Fruit fly (Drosophila melanogaster): ENCODE results near the gene CG10713.
A peak's percentile ranks its signal among the peaks of the same experiment; 100 is the strongest.

The CG10713 gene

DNA sequence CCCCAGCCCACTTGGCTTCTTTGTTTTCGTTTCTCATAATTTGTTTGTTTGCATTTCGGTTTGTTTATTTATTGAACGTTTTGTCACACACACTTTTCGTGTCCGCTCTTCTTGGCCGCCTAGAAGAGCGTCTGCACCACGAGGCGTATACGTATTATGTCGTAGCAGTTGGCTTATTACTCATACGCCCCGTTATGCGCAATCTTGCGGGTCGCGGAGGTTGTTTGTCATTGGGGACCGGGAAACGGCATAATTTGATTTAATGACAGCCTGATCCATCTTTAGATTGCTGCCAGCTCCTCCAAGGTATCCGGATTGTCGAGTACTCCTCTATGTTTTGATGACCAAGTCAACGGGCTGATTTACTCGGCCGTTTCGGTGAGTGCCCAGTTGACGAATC lies 14.8 kb downstream of the CG10713 start:
- TF ChIP-seq dmrt93B (GFP tag; optimal IDR thresholded peaks at IDR 0.05), result no peak
- no peak for TF ChIP-seq sv (GFP tag; optimal IDR thresholded peaks at IDR 0.05)
- no peak for TF ChIP-seq brk (GFP tag; optimal IDR thresholded peaks at IDR 0.05)
- no peak for TF ChIP-seq Dif (GFP tag; optimal IDR thresholded peaks at IDR 0.05; ENCODE audit: partially characterized antibody)
- no peak for TF ChIP-seq CG9705 (GFP tag; optimal IDR thresholded peaks at IDR 0.05)
- no peak for TF ChIP-seq Hr83 (GFP tag; optimal IDR thresholded peaks at IDR 0.05; ENCODE audit: poor library complexity, severe bottlenecking)
- TF ChIP-seq Sp1 (GFP tag; optimal IDR thresholded peaks at IDR 0.05), result no peak
- TF ChIP-seq usp (GFP tag; optimal IDR thresholded peaks at IDR 0.05), result no peak
- no peak for TF ChIP-seq Mio (GFP tag; optimal IDR thresholded peaks at IDR 0.05)
- no peak for TF ChIP-seq CG32264 (GFP tag; optimal IDR thresholded peaks at IDR 0.05)
- no peak for TF ChIP-seq Myc (optimal IDR thresholded peaks at IDR 0.05)
- TF ChIP-seq GATAd (GFP tag; optimal IDR thresholded peaks at IDR 0.05), result no peak
- TF ChIP-seq sage (GFP tag; optimal IDR thresholded peaks at IDR 0.05), result no peak
- TF ChIP-seq dl (GFP tag; optimal IDR thresholded peaks at IDR 0.05; ENCODE audit: insufficient read depth in 1 of 2, partially characterized antibody in 2 of 2), result no peak
- no peak for TF ChIP-seq Abd-B (GFP tag; optimal IDR thresholded peaks at IDR 0.05)
- no peak for TF ChIP-seq HLH106 (tag; optimal IDR thresholded peaks at IDR 0.05)

dm6 chr3L:13412886-13413224 lies 22.2 kb downstream of the CG10713 start:
- TF ChIP-seq dmrt93B (GFP tag; optimal IDR thresholded peaks at IDR 0.05), result no peak
- no peak for TF ChIP-seq N (GFP tag; optimal IDR thresholded peaks at IDR 0.05)
- no peak for TF ChIP-seq HLH106 (tag; optimal IDR thresholded peaks at IDR 0.05)
- TF ChIP-seq pan (optimal IDR thresholded peaks at IDR 0.05), result no peak
- TF ChIP-seq Jra (GFP tag; optimal IDR thresholded peaks at IDR 0.05), result no peak
- TF ChIP-seq Dif (GFP tag; optimal IDR thresholded peaks at IDR 0.05; ENCODE audit: partially characterized antibody), result no peak
- no peak for TF ChIP-seq dl (GFP tag; optimal IDR thresholded peaks at IDR 0.05; ENCODE audit: insufficient read depth in 1 of 2, partially characterized antibody in 2 of 2)
- TF ChIP-seq fru (GFP tag; optimal IDR thresholded peaks at IDR 0.05), result no peak
- TF ChIP-seq CrebA (GFP tag; optimal IDR thresholded peaks at IDR 0.05; ENCODE audit: borderline replicate concordance), result no peak
- no peak for TF ChIP-seq Hr83 (GFP tag; optimal IDR thresholded peaks at IDR 0.05; ENCODE audit: poor library complexity, severe bottlenecking)
- no peak for TF ChIP-seq GATAd (GFP tag; optimal IDR thresholded peaks at IDR 0.05)

DNA sequence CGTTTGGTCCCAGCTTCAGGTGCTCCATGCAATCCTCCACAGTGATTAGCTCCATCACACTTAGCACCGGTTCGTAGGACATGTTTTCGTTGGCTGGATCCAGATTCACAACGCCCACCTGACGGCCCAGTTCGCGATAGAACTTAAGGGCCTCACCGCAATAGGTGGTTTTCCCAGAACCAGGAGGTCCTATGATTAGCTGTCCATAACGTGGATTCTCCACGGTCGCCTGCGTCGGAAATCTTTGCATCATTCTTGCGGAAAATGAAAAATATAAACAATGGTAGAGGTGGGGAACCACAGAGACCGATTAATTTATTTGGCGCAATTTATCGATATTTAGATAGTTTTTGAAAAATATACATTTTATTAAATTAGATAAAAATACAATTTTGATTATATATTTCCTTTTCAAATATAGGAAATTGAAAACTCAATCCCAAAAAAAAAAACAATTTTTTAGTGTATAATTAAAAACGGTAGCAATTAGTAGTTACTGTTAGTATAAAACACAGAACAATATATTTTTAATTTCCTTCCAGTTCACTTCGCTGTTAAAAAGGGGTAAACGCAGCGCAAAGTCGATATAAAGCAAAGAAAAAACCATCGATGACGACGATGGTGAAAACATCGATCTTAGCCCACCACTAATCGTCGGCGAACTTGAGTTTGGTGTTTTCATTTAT lies 22.7 kb downstream of the CG10713 start, which contains the start of the genes CG10222 and flr:
Gene CG10222, minus strand, starts transcription at position 254 of the 686 bp plus-strand sequence.
Gene flr, plus strand, starts transcription at position 644 of the 686 bp plus-strand sequence.
- TF ChIP-seq ey (GFP tag; optimal IDR thresholded peaks at IDR 0.05) (peak; percentile 25), HLH106 (tag; optimal IDR thresholded peaks at IDR 0.05) (peak; percentile 31), pan (optimal IDR thresholded peaks at IDR 0.05) (no peak), h (GFP tag; optimal IDR thresholded peaks at IDR 0.05) (peak; percentile 23), N (GFP tag; optimal IDR thresholded peaks at IDR 0.05) (no peak), fru (GFP tag; optimal IDR thresholded peaks at IDR 0.05) (peak; percentile 4), Hr78 (GFP tag; optimal IDR thresholded peaks at IDR 0.05) (no peak), psq (GFP tag; optimal IDR thresholded peaks at IDR 0.05) (peak; percentile 25), Rel (GFP tag; optimal IDR thresholded peaks at IDR 0.05) (no peak), Rel (tag; optimal IDR thresholded peaks at IDR 0.05) (peak; percentile 78), OdsH (GFP tag; optimal IDR thresholded peaks at IDR 0.05) (peak; percentile 11), rgr (GFP tag; optimal IDR thresholded peaks at IDR 0.05) (peak; percentile 41)

DNA sequence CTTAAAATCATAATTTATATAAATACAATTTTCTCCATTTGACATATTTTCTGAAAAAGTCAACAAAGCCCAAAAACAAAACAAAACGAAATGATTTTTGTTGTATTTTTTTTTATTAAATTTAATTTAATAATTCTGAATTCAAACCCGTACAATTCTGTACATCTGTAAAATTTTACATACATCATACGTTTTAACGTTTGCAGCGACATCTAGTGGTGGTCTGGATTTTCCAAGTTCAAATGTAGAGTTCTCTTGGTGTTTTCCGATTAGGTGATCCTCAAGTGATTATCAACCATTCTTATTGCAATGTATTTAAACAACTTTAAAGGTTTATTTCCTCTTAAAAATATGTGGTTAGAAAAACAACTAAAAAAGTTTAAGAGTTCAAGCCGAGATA lies 24.0 kb downstream of the CG10713 start:
- TF ChIP-seq Sp1 (GFP tag; optimal IDR thresholded peaks at IDR 0.05), result no peak
- peak; percentile 7 for TF ChIP-seq rgr (GFP tag; optimal IDR thresholded peaks at IDR 0.05)
- TF ChIP-seq h (GFP tag; optimal IDR thresholded peaks at IDR 0.05), result peak; percentile 11
- TF ChIP-seq Hr83 (GFP tag; optimal IDR thresholded peaks at IDR 0.05; ENCODE audit: poor library complexity, severe bottlenecking), result peak; percentile 56
- peak; percentile 18 for TF ChIP-seq Vsx2 (GFP tag; optimal IDR thresholded peaks at IDR 0.05; ENCODE audit: partially characterized antibody)
- TF ChIP-seq ey (GFP tag; optimal IDR thresholded peaks at IDR 0.05), result peak; percentile 13
- TF ChIP-seq br (GFP tag; optimal IDR thresholded peaks at IDR 0.05), result no peak
- peak in 1 of 2 experiments; percentile 22 for TF ChIP-seq foxo (GFP tag; optimal IDR thresholded peaks at IDR 0.05)

All from whole organism, wandering third instar larva.